Fruit fly (Drosophila melanogaster): ENCODE data around the gene MFS3.

The MFS3 gene

dm6 chr2L:1094724-1095123 is 48.3 kb upstream of the MFS3 start (continued):
- TF ChIP-seq CG1529 (GFP tag; optimal IDR thresholded peaks at IDR 0.05) = peak; percentile 33
- 0 out of 3 replicates have a peak, but pooled peaks have one; percentile 23 for TF ChIP-seq CG11093 (GFP tag; IDR thresholded peaks at IDR 0.05)
- TF ChIP-seq D (optimal IDR thresholded peaks at IDR 0.05) = no peak
- TF ChIP-seq D (GFP tag; optimal IDR thresholded peaks at IDR 0.05) = peak; percentile 33
- TF ChIP-seq CG13424 (tag; optimal IDR thresholded peaks at IDR 0.05) = peak; percentile 20
- peak; percentile 37 for TF ChIP-seq CG17359 (tag; optimal IDR thresholded peaks at IDR 0.05)
- peak; percentile 16 for TF ChIP-seq CG9727 (GFP tag; optimal IDR thresholded peaks at IDR 0.05)
- TF ChIP-seq CG15011 (GFP tag; optimal IDR thresholded peaks at IDR 0.05) = peak; percentile 23
- TF ChIP-seq CG6683 (GFP tag; optimal IDR thresholded peaks at IDR 0.05) = peak; percentile 25
- peak in 1 of 2 experiments; percentile 33 for TF ChIP-seq bsh (GFP tag; optimal IDR thresholded peaks at IDR 0.05)
- peak; percentile 8; the same call in 1 of the 2 replicates for TF ChIP-seq CG14014 (GFP tag; IDR thresholded peaks at IDR 0.05)
- 0 out of 2 replicates have a peak, but pooled peaks have one; percentile 24 for TF ChIP-seq CG3847 (GFP tag; IDR thresholded peaks at IDR 0.05)
- TF ChIP-seq chn (GFP tag; optimal IDR thresholded peaks at IDR 0.05) = no peak
- no peak for TF ChIP-seq trem (tag; optimal IDR thresholded peaks at IDR 0.05)
- no peak for TF ChIP-seq mld (GFP tag; IDR thresholded peaks at IDR 0.05; ENCODE audit: partially characterized antibody)
- TF ChIP-seq Hmr (GFP tag; optimal IDR thresholded peaks at IDR 0.05) = peak; percentile 69
- TF ChIP-seq CG6854 (GFP tag; optimal IDR thresholded peaks at IDR 0.05) = peak; percentile 22
- peak in 1 of 2 experiments; percentile 68 for TF ChIP-seq Hr78 (GFP tag; optimal IDR thresholded peaks at IDR 0.05)
- TF ChIP-seq Hand (GFP tag; optimal IDR thresholded peaks at IDR 0.05) = no peak
- no peak for TF ChIP-seq Atf-2 (GFP tag; optimal IDR thresholded peaks at IDR 0.05)
- no peak for TF ChIP-seq CG4707 (GFP tag; optimal IDR thresholded peaks at IDR 0.05)
- peak; percentile 3 for TF ChIP-seq kni (GFP tag; optimal IDR thresholded peaks at IDR 0.05)
- TF ChIP-seq CG4617 (GFP tag; optimal IDR thresholded peaks at IDR 0.05; ENCODE audit: borderline replicate concordance) = no peak
- TF ChIP-seq CG12299 (tag; optimal IDR thresholded peaks at IDR 0.05) = peak; percentile 21
- peak; percentile 27 for TF ChIP-seq Fer3 (tag; optimal IDR thresholded peaks at IDR 0.05)
- peak; percentile 74 for TF ChIP-seq CG10543 (GFP tag; optimal IDR thresholded peaks at IDR 0.05)
- peak; percentile 19 for TF ChIP-seq CG15514 (GFP tag; optimal IDR thresholded peaks at IDR 0.05)
- no peak for TF ChIP-seq gce (GFP tag; IDR thresholded peaks at IDR 0.05)
- 0 out of 3 replicates have a peak, but pooled peaks have one; percentile 11 for TF ChIP-seq CG17361 (GFP tag; IDR thresholded peaks at IDR 0.05)
- peak; percentile 36; the same call in 1 of the 2 replicates for TF ChIP-seq CG31441 (GFP tag; IDR thresholded peaks at IDR 0.05)
- no peak for TF ChIP-seq CHES-1-like (GFP tag; optimal IDR thresholded peaks at IDR 0.05)
- TF ChIP-seq CG3726 (GFP tag; IDR thresholded peaks at IDR 0.05) = 0 out of 3 replicates have a peak, but pooled peaks have one; percentile 31
- TF ChIP-seq CG10274 (GFP tag; optimal IDR thresholded peaks at IDR 0.05) = no peak
- no peak for TF ChIP-seq CG2712 (tag; optimal IDR thresholded peaks at IDR 0.05)
- no peak for TF ChIP-seq gro (GFP tag; optimal IDR thresholded peaks at IDR 0.05)
- no peak for TF ChIP-seq ash1 (GFP tag; optimal IDR thresholded peaks at IDR 0.05)
- peak; percentile 55; the same call in 1 of the 2 replicates for TF ChIP-seq Atf6 (GFP tag; IDR thresholded peaks at IDR 0.05)
- peak; percentile 87 for TF ChIP-seq ATbp (GFP tag; optimal IDR thresholded peaks at IDR 0.05)
- TF ChIP-seq Dip3 (GFP tag; optimal IDR thresholded peaks at IDR 0.05) = no peak
- TF ChIP-seq lbe (GFP tag; optimal IDR thresholded peaks at IDR 0.05) = no peak
- peak; percentile 49 for TF ChIP-seq CG12071 (GFP tag; optimal IDR thresholded peaks at IDR 0.05)
- peak; percentile 47 for TF ChIP-seq CG12769 (tag; optimal IDR thresholded peaks at IDR 0.05)
- peak; percentile 5 for TF ChIP-seq sd (tag; optimal IDR thresholded peaks at IDR 0.05)
- no peak for TF ChIP-seq Nf-YA (GFP tag; IDR thresholded peaks at IDR 0.05)
- no peak for TF ChIP-seq zen (tag; optimal IDR thresholded peaks at IDR 0.05)
- peak; percentile 37 for TF ChIP-seq CG18599 (GFP tag; optimal IDR thresholded peaks at IDR 0.05)
- peak; percentile 7 for TF ChIP-seq exex (tag; optimal IDR thresholded peaks at IDR 0.05)
- TF ChIP-seq org-1 (GFP tag; optimal IDR thresholded peaks at IDR 0.05) = peak; percentile 20
- TF ChIP-seq sens (GFP tag) = peak; percentile 44
